Fruit fly (Drosophila melanogaster) whole organism, prepupa: ENCODE measurements around the gene Snx1.

Source experiments
- Blimp-1 ChIP-seq: fragments of 200-800 bp; sonication (Bioruptor generic); optimal IDR thresholded peaks from 3 replicates; lab custom pipeline; 2017; ENCODE audit warnings: missing biosample characterization, missing genetic modification characterization, mild to moderate bottlenecking, moderate library complexity, missing genetic modification reagents
- CG10631 ChIP-seq: fragments of 200-800 bp; sonication (Bioruptor generic); optimal IDR thresholded peaks from 2 replicates; lab custom pipeline; 2016; ENCODE audit warnings: missing biosample characterization, missing genetic modification characterization
- CG10669 ChIP-seq: fragments of 200-800 bp; sonication (Bioruptor generic); optimal IDR thresholded peaks from 3 replicates; lab custom pipeline; 2018; ENCODE audit warnings: missing biosample characterization, mild to moderate bottlenecking, missing genetic modification characterization, moderate library complexity
- CG11294 ChIP-seq: fragments of 200-800 bp; sonication (Bioruptor generic); IDR thresholded peaks from 2 replicates; pipeline ENCODE4 v1.3.6; 2022; ENCODE audit warnings: missing biosample characterization, missing genetic modification characterization
- CG11762 ChIP-seq: fragments of 200-800 bp; sonication (Bioruptor generic); optimal IDR thresholded peaks from 3 replicates; lab custom pipeline; 2016; ENCODE audit warnings: missing biosample characterization, missing genetic modification characterization; ENCODE audit not compliant: insufficient read depth
- CG11902 ChIP-seq: fragments of 200-800 bp; sonication (Bioruptor generic); optimal IDR thresholded peaks from 3 replicates; lab custom pipeline; 2016; ENCODE audit warnings: missing biosample characterization, missing genetic modification characterization
- CG15336 ChIP-seq: fragments of 200-800 bp; sonication (Bioruptor generic); IDR thresholded peaks from 2 replicates; pipeline ENCODE4 v1.3.6; 2022; ENCODE audit warnings: missing biosample characterization, missing genetic modification characterization
- CG16779 ChIP-seq: fragments of 200-800 bp; sonication (Bioruptor generic); optimal IDR thresholded peaks from 3 replicates; lab custom pipeline; 2017; ENCODE audit warnings: missing biosample characterization, mild to moderate bottlenecking, missing genetic modification characterization
- CG31627 ChIP-seq: fragments of 200-800 bp; sonication (Bioruptor generic); optimal IDR thresholded peaks from 3 replicates; lab custom pipeline; 2016; ENCODE audit warnings: missing biosample characterization, missing genetic modification characterization
- CG32006 ChIP-seq: fragments of 200-800 bp; sonication (Bioruptor generic); optimal IDR thresholded peaks from 3 replicates; lab custom pipeline; 2017; ENCODE audit warnings: missing biosample characterization, mild to moderate bottlenecking, missing genetic modification characterization
- CG34406 ChIP-seq: fragments of 200-800 bp; sonication (Bioruptor generic); optimal IDR thresholded peaks from 3 replicates; lab custom pipeline; 2016; ENCODE audit warnings: missing biosample characterization, missing genetic modification characterization
- CG4318 ChIP-seq: fragments of 200-800 bp; sonication (Bioruptor generic); optimal IDR thresholded peaks from 3 replicates; lab custom pipeline; 2017; ENCODE audit warnings: missing biosample characterization, mild to moderate bottlenecking, missing genetic modification characterization
- CG6163 ChIP-seq: fragments of 200-800 bp; sonication (Bioruptor generic); IDR thresholded peaks from 3 replicates; pipeline ENCODE4 v1.3.6; 2022; ENCODE audit warnings: missing biosample characterization, missing genetic modification characterization
- CG6276 ChIP-seq: fragments of 200-800 bp; sonication (Bioruptor generic); optimal IDR thresholded peaks from 2 replicates; lab custom pipeline; 2017; ENCODE audit warnings: missing biosample characterization, mild to moderate bottlenecking, missing genetic modification characterization
- CG6792 ChIP-seq: fragments of 200-800 bp; sonication (Bioruptor generic); optimal IDR thresholded peaks from 3 replicates; lab custom pipeline; 2016; ENCODE audit warnings: missing biosample characterization, missing genetic modification characterization
- CG6808 ChIP-seq: fragments of 200-800 bp; sonication (Bioruptor generic); optimal IDR thresholded peaks from 3 replicates; lab custom pipeline; 2017; ENCODE audit warnings: missing biosample characterization, missing genetic modification characterization, mild to moderate bottlenecking, moderate library complexity, missing genetic modification reagents
- CG6854 ChIP-seq: fragments of 200-800 bp; sonication (Bioruptor generic); optimal IDR thresholded peaks from 2 replicates; lab custom pipeline; 2017; ENCODE audit warnings: missing biosample characterization, mild to moderate bottlenecking, missing genetic modification characterization
- CG7368 ChIP-seq: fragments of 200-800 bp; sonication (Bioruptor generic); optimal IDR thresholded peaks from 3 replicates; lab custom pipeline; 2016; ENCODE audit warnings: missing biosample characterization, missing genetic modification characterization
- CG8119 ChIP-seq: fragments of 200-800 bp; sonication (Bioruptor generic); IDR thresholded peaks from 3 replicates; pipeline ENCODE4 v1.3.6; 2022; ENCODE audit warnings: missing biosample characterization, missing genetic modification characterization
- CG9139 ChIP-seq: fragments of 200-800 bp; sonication (Bioruptor generic); optimal IDR thresholded peaks from 3 replicates; lab custom pipeline; 2017; ENCODE audit warnings: missing biosample characterization, mild to moderate bottlenecking, missing genetic modification characterization
- Eip75B ChIP-seq: fragments of 200-800 bp; sonication (Bioruptor generic); optimal IDR thresholded peaks from 3 replicates; lab custom pipeline; 2016; ENCODE audit warnings: missing biosample characterization, missing genetic modification characterization
- Eip93F ChIP-seq: fragments of 200-800 bp; sonication (Bioruptor generic); optimal IDR thresholded peaks from 2 replicates; lab custom pipeline; 2016; ENCODE audit warnings: missing biosample characterization, mild to moderate bottlenecking, missing genetic modification characterization
- Ets21C ChIP-seq: fragments of 200-800 bp; sonication (Bioruptor generic); optimal IDR thresholded peaks from 3 replicates; lab custom pipeline; 2016; ENCODE audit warnings: missing biosample characterization, missing genetic modification characterization
- Ets96B ChIP-seq: fragments of 200-800 bp; optimal IDR thresholded peaks from 2 replicates; lab custom pipeline; 2019; ENCODE audit warnings: missing biosample characterization, mild to moderate bottlenecking, missing genetic modification characterization, moderate library complexity
- Hr38 ChIP-seq: sonication (Bioruptor generic); optimal IDR thresholded peaks from 2 replicates; lab custom pipeline; 2016; ENCODE audit warnings: missing biosample characterization, missing genetic modification characterization
- Hr4 ChIP-seq: fragments of 200-800 bp; sonication (Bioruptor generic); optimal IDR thresholded peaks from 3 replicates; lab custom pipeline; 2016; ENCODE audit warnings: missing biosample characterization, missing genetic modification characterization
- Lpt ChIP-seq: fragments of 200-800 bp; sonication (Bioruptor generic); optimal IDR thresholded peaks from 3 replicates; lab custom pipeline; 2016; ENCODE audit warnings: missing biosample characterization, missing genetic modification characterization
- Met ChIP-seq: fragments of 200-800 bp; sonication (Bioruptor generic); optimal IDR thresholded peaks from 3 replicates; lab custom pipeline; 2016; ENCODE audit warnings: missing biosample characterization, missing genetic modification characterization
- OdsH ChIP-seq: fragments of 200-800 bp; sonication (Bioruptor generic); optimal IDR thresholded peaks from 3 replicates; lab custom pipeline; 2016; ENCODE audit warnings: missing biosample characterization, missing genetic modification characterization
- Smox ChIP-seq: fragments of 200-800 bp; sonication (Bioruptor generic); optimal IDR thresholded peaks from 3 replicates; lab custom pipeline; 2016; ENCODE audit warnings: missing biosample characterization, missing genetic modification characterization
- Sox102F ChIP-seq: fragments of 200-800 bp; sonication (Bioruptor generic); optimal IDR thresholded peaks from 2 replicates; lab custom pipeline; 2016; ENCODE audit warnings: missing biosample characterization, mild to moderate bottlenecking, missing genetic modification characterization
- Sox14 ChIP-seq: fragments of 200-800 bp; sonication (Bioruptor generic); optimal IDR thresholded peaks from 3 replicates; lab custom pipeline; 2016; ENCODE audit warnings: missing biosample characterization, missing genetic modification characterization
- Sox15 ChIP-seq: fragments of 200-800 bp; sonication (Bioruptor generic); optimal IDR thresholded peaks from 3 replicates; lab custom pipeline; 2016; ENCODE audit warnings: missing biosample characterization, missing genetic modification characterization
- cyc ChIP-seq: fragments of 200-800 bp; sonication (Bioruptor generic); optimal IDR thresholded peaks from 3 replicates; lab custom pipeline; 2016; ENCODE audit warnings: missing biosample characterization, missing genetic modification characterization
- dsx ChIP-seq: fragments of 200-800 bp; optimal IDR thresholded peaks from 3 replicates; lab custom pipeline; 2019; ENCODE audit warnings: missing biosample characterization, mild to moderate bottlenecking, missing genetic modification characterization, moderate library complexity; ENCODE audit not compliant: poor library complexity, severe bottlenecking
- eg ChIP-seq: fragments of 200-800 bp; sonication (Bioruptor generic); IDR thresholded peaks from 3 replicates; pipeline ENCODE4 v1.3.6; 2022; ENCODE audit warnings: missing biosample characterization, missing genetic modification characterization
- esn ChIP-seq: fragments of 200-800 bp; sonication (Bioruptor generic); optimal IDR thresholded peaks from 2 replicates; lab custom pipeline; 2016; ENCODE audit warnings: missing biosample characterization, mild to moderate bottlenecking, missing genetic modification characterization, moderate library complexity
- fd59A ChIP-seq: fragments of 200-800 bp; sonication (Bioruptor generic); optimal IDR thresholded peaks from 2 replicates; lab custom pipeline; 2017; ENCODE audit warnings: missing biosample characterization, mild to moderate bottlenecking, missing genetic modification characterization, missing genetic modification reagents
- fd85E ChIP-seq: fragments of 200-800 bp; sonication (Bioruptor generic); optimal IDR thresholded peaks from 3 replicates; lab custom pipeline; 2016; ENCODE audit warnings: missing biosample characterization, missing genetic modification characterization
- fkh ChIP-seq: fragments of 200-800 bp; sonication (Bioruptor generic); optimal IDR thresholded peaks from 3 replicates; lab custom pipeline; 2017; ENCODE audit warnings: missing biosample characterization, mild to moderate bottlenecking, missing genetic modification characterization, moderate library complexity
- net ChIP-seq: fragments of 200-800 bp; sonication (Bioruptor generic); optimal IDR thresholded peaks from 3 replicates; lab custom pipeline; 2016; ENCODE audit warnings: missing biosample characterization, missing genetic modification characterization
- pdm3 ChIP-seq: fragments of 200-800 bp; sonication (Bioruptor generic); optimal IDR thresholded peaks from 3 replicates; lab custom pipeline; 2016; ENCODE audit warnings: missing biosample characterization, missing genetic modification characterization
- salr ChIP-seq, 2 experiments: fragments of 200-800 bp; sonication (Bioruptor generic); optimal IDR thresholded peaks; 3 replicates each; lab custom pipeline; 2016 to 2018; ENCODE audit warnings: missing biosample characterization in 2 of 2, missing genetic modification characterization in 2 of 2, mild to moderate bottlenecking in 1 of 2
- spab ChIP-seq: fragments of 200-800 bp; sonication (Bioruptor generic); optimal IDR thresholded peaks from 2 replicates; lab custom pipeline; 2017; ENCODE audit warnings: missing biosample characterization, mild to moderate bottlenecking, missing genetic modification characterization, missing genetic modification reagents
- ss ChIP-seq, 2 experiments: fragments of 200-800 bp; sonication (Bioruptor generic); optimal IDR thresholded peaks; 2 replicates in 1 of 2; 3 replicates in 1 of 2; lab custom pipeline; 2017 to 2018; ENCODE audit warnings: mild to moderate bottlenecking in 2 of 2, missing biosample characterization in 2 of 2, missing genetic modification characterization in 2 of 2, moderate library complexity in 1 of 2
- svp ChIP-seq: fragments of 200-800 bp; sonication (Bioruptor generic); peaks from one replicate; lab custom pipeline; 2016; ENCODE audit warnings: missing biosample characterization, missing genetic modification characterization
- topi ChIP-seq: fragments of 200-800 bp; sonication (Bioruptor generic); optimal IDR thresholded peaks from 3 replicates; lab custom pipeline; 2016; ENCODE audit warnings: missing biosample characterization, missing genetic modification characterization
- vri ChIP-seq: fragments of 200-800 bp; sonication (Bioruptor generic); optimal IDR thresholded peaks from 3 replicates; lab custom pipeline; 2016; ENCODE audit warnings: missing biosample characterization, mild to moderate bottlenecking, missing genetic modification characterization

Gene Snx1

dm6 chr2L:3484759-3485158 lies 35.3 kb downstream of the Snx1 start (continued):
- TF ChIP-seq Eip93F (GFP tag; lab: Kevin White, UChicago) (no peak), Eip75B (GFP tag; lab: Kevin White, UChicago) (no peak), CG7368 (GFP tag; lab: Kevin White, UChicago) (no peak), CG6854 (GFP tag; lab: Kevin White, UChicago) (no peak), ss (GFP tag; optimal IDR thresholded peaks at IDR 0.05; lab: Kevin White, UChicago) (no peak), CG10631 (GFP tag; lab: Kevin White, UChicago) (no peak), Ets96B (tag; lab: Kevin White, UChicago) (no peak), CG15336 (GFP tag; lab: Robert Waterston, UW) (peak; percentile 28; the same call in 1 of the 2 replicates), CG32006 (peak; percentile 54), eg (no peak), fkh (no peak), Sox14 (GFP tag; lab: Kevin White, UChicago) (no peak), esn (GFP tag; lab: Kevin White, UChicago) (no peak), CG6276 (GFP tag; lab: Kevin White, UChicago) (no peak), CG4318 (GFP tag; lab: Kevin White, UChicago) (no peak), fd59A (GFP tag; lab: Kevin White, UChicago) (no peak), topi (no peak), CG11762 (GFP tag; lab: Kevin White, UChicago) (no peak), Lpt (GFP tag; lab: Kevin White, UChicago) (no peak), CG11294 (GFP tag; lab: Robert Waterston, UW) (no peak), Sox15 (GFP tag; lab: Kevin White, UChicago) (no peak), CG9139 (no peak), CG31627 (GFP tag; lab: Kevin White, UChicago) (no peak), spab (no peak), fd85E (no peak), CG6808 (GFP tag; lab: Kevin White, UChicago) (no peak), Ets21C (GFP tag; lab: Kevin White, UChicago) (no peak), Sox102F (GFP tag; lab: Kevin White, UChicago) (no peak)

- TF ChIP-seq Met (GFP tag; lab: Kevin White, UChicago) (no peak), Hr38 (GFP tag; lab: Kevin White, UChicago) (no peak), CG6808 (GFP tag; lab: Kevin White, UChicago) (no peak), Hr4 (GFP tag; lab: Kevin White, UChicago) (peak; percentile 62), CG11294 (GFP tag; lab: Robert Waterston, UW) (no peak), CG9139 (no peak), CG6854 (GFP tag; lab: Kevin White, UChicago) (no peak), CG6276 (GFP tag; lab: Kevin White, UChicago) (peak; percentile 36), Eip93F (GFP tag; lab: Kevin White, UChicago) (no peak), CG8119 (peak; percentile 76), CG16779 (no peak), Lpt (GFP tag; lab: Kevin White, UChicago) (peak; percentile 11), CG10669 (GFP tag; lab: Kevin White, UChicago) (no peak), eg (peak; percentile 44; the same call in 2 of the 3 replicates), salr (GFP tag; optimal IDR thresholded peaks at IDR 0.05; lab: Kevin White, UChicago) (no peak), topi (no peak), OdsH (GFP tag; lab: Kevin White, UChicago) (peak; percentile 19), CG6792 (GFP tag; lab: Kevin White, UChicago) (no peak), CG6163 (GFP tag; lab: Robert Waterston, UW) (0 out of 3 replicates have a peak, but pooled peaks have one; percentile 16), CG7368 (GFP tag; lab: Kevin White, UChicago) (no peak), CG31627 (GFP tag; lab: Kevin White, UChicago) (no peak), Sox14 (GFP tag; lab: Kevin White, UChicago) (no peak), dsx (no peak), pdm3 (no peak), net (peak; percentile 4), Eip75B (GFP tag; lab: Kevin White, UChicago) (no peak), cyc (GFP tag; lab: Kevin White, UChicago) (no peak), Smox (GFP tag; lab: Kevin White, UChicago) (no peak), Ets21C (GFP tag; lab: Kevin White, UChicago) (no peak), spab (no peak), svp (GFP tag; lab: Kevin White, UChicago) (peak; percentile 10), vri (GFP tag; lab: Kevin White, UChicago) (no peak), CG15336 (GFP tag; lab: Robert Waterston, UW) (peak; percentile 66), CG11902 (no peak), CG34406 (GFP tag; lab: Kevin White, UChicago) (no peak), Sox15 (GFP tag; lab: Kevin White, UChicago) (no peak), Blimp-1 (no peak)
Measured at dm6 chr2L:3485506-3485905, 36.0 kb downstream of the Snx1 start.
